Fruit fly (Drosophila melanogaster) ovary, adult (tissue): ENCODE measurements around the gene CG7715.

Experiments used
- CG17801 ChIP-seq: fragments of 200-800 bp; optimal IDR thresholded peaks from 2 replicates; lab custom pipeline; 2019; ENCODE audit warnings: missing biosample characterization, mild to moderate bottlenecking, missing genetic modification characterization, moderate library complexity; ENCODE audit not compliant: partially characterized antibody

Gene CG7715

DNA sequence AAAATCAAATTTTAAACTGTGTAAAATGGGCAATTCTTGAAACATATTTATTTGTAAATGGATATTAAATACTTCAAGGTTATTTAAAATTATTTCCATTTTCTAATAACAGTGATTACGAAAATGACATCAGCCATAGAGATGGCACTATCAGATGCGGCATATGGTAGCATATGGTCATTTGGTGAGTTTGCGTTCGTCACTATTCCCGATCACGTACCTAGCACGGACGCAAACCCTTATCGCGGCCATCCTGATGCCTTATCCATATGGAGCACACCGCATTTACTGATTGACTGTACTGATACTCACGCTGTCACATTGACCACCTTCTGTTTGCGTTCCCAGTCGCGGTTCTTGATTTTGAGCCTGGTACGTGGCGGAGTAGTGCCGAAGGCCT is 9.8 kb upstream of the CG7715 start:
- TF ChIP-seq CG17801 (GFP tag; lab: Kevin White, UChicago), result no peak

DNA sequence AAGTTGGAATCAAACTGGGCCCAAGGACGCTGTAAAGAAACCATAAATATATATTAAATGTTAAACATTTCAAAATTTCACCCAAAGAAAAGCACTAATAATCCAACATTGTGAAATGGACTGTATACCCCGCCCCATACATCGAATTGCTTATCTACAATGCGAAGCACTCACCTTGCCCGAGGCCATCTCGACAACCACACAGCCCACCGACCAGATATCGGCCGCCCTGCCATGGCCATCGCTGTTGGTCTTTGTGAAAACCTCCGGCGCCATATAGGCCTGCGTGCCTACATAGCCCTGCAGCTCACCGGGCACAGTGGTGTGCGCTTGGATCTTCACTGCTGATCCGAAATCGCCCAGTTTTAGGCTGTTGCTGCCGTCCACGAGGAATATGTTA is 5.3 kb upstream of the CG7715 start:
- TF ChIP-seq CG17801 (GFP tag; lab: Kevin White, UChicago), result no peak

DNA sequence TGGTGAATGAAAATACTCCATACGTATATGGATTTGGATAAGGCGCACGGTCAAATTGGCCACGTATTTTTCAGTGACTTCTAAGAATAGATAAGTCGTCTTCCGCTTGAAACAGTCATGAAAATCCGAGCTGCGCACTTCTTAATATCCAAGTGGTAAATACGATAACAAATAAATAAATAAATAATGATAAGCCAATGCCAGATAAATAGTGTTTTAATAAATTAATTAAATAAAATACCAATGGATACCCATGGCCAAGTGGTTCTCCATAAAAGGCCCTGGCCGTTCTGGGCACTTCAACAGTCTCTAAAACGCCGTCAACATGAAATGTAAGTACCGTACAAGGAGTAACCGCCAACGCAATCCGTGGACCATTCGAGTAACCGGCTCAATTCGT is 4.1 kb upstream of the CG7715 start, which contains the start of gene CG14302:
CG14302 (plus strand) TSS at position 301 of the 400 bp plus-strand sequence.
- no peak for TF ChIP-seq CG17801 (GFP tag; lab: Kevin White, UChicago)

DNA sequence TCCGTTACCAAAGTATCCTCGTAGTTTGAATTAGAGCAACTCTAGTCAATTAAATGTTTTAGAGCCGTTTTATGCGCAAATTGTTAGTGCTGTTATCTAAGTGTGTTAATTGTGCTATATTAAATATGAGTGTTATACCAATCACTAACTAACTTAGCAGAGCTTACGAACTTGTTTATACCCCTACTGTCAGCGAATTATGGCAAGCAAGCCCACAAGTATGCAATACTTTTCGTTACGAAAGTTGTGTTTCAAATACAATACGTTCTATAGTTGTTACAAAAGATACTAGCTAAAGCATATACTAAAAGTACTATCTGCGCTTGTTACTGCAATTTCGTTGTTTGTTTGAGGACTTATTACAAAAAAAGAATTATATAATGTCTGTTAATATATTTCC is 3.0 kb upstream of the CG7715 start:
- no peak for TF ChIP-seq CG17801 (GFP tag; lab: Kevin White, UChicago)

DNA sequence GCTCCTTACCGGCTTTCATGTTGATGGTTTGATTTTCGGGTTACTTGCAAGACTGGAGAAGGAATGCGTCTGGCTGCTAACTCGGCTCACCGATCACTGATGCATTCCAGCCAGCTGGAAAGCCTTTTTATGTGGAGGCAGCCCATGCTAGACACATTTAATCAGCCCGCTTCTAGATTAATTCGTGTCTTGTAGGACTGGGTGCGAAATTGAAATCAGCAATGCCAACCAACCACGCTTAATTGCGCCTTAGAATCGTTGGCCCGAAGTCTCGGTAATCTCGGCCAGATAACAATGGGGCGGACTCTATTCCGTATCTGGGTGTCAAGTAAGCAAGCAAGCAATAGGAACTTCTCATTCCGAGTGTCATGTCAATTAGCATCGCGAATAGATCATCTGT is 1.9 kb downstream of the CG7715 start, which contains the start of gene CG7714:
CG7714 (minus strand) TSS at position 101 of the 400 bp plus-strand sequence.
- TF ChIP-seq CG17801 (GFP tag; lab: Kevin White, UChicago), result no peak

DNA sequence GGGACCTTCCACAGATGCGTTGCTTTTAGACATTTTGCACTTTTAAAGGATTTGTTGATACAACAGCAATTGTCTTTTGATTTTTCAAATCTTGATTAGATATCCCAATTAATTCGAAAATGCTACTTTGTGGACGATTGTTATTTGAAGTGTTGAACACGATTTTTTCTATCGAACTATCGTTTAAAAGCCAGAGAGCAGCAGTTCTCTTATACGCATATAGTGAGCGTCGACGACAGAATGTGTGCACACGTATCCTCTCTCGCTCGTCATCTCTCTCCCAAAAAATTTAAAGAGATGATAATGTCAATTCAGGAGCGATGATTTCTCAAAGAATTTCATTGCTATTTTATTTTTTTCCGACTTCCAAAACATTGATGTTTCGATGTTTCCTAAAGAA is 5.8 kb downstream of the CG7715 start, which contains the start of gene CG34283:
CG34283 (minus strand) TSS at position 101 of the 400 bp plus-strand sequence.
- TF ChIP-seq CG17801 (GFP tag; lab: Kevin White, UChicago), result no peak

DNA sequence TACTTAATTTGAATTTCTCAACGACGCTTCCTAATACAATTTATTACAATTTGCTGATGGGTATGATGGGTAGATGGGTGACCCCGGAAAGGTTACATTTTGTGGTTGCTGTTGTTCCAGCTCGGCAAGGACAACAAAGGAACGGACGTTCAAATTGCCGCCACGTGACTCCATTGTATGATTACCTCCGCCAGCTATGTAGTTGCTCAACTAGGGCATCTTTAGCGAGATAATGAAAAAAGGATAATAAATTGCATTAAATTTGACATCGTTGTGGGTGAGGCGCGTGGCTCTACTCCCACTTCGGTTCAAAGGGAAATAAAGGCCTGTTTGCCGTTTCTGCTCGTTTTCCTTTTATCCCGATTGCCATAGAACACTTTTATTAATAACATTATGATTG is 6.9 kb downstream of the CG7715 start:
- no peak for TF ChIP-seq CG17801 (GFP tag; lab: Kevin White, UChicago)

DNA sequence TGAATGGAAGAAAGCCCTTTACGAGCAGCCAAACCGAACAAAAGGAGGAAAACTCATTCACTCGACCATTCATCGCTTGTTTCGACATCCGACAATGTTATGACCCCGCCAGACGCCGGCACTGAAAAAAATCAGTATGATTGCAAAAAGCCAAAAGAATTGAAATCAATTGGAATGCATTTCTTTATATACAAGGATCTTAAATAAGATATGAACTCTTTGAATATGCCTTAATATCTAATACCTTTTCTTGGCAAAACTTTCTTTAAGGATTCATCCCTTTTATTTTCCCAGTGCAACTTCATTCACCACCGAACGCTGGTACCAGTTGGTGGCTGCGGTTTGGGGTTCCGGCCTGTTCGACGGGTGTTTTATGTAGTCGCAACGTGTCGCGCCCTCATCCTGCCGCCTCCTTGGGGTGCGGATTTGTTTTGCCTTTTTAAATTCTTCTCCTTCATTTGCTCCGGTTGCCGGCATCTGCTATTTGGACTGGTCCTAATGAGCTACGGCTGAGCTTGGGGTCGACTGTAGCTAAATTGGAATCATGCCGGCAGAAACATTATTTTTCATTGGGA is 8.4 kb downstream of the CG7715 start:
- no peak for TF ChIP-seq CG17801 (GFP tag; lab: Kevin White, UChicago)

DNA sequence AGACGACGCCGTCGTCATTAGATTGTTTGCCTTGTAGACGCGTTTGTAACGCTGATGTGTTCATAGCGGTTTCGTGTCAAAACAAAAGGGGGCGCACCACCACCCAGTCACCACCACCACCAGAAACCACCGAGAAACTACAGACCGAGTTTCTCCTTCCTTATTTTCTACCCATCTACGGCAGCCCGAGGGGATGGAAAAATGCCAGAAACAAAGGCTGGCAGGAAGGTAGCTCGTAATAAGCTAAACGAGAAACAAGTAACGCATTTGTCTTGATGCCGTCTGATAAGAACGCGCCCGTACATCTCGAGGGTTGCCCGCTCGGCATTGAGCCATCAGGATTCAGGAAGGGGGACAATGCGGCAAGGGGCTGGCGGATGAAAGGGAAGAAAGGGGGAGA is 20.8 kb downstream of the CG7715 start:
- no peak for TF ChIP-seq CG17801 (GFP tag; lab: Kevin White, UChicago)

DNA sequence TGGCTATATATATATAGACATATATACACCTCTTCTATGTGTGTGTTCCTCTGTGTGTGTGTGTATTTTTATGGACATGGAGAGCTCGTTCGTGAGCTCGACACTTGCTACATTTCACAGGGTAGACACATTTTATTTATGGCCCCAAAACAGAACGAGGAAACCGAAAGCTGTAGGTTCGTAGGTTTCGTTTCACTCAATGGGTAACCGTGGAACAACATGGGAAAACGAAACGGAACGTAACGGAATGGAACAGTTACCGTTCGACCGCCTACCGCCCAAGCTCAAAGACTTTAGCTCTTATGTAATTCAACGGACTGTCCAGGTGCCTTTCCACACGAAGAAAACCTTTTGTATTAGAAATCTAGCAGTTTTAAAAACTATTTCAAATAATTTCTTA is 22.0 kb downstream of the CG7715 start:
- no peak for TF ChIP-seq CG17801 (GFP tag; lab: Kevin White, UChicago)

DNA sequence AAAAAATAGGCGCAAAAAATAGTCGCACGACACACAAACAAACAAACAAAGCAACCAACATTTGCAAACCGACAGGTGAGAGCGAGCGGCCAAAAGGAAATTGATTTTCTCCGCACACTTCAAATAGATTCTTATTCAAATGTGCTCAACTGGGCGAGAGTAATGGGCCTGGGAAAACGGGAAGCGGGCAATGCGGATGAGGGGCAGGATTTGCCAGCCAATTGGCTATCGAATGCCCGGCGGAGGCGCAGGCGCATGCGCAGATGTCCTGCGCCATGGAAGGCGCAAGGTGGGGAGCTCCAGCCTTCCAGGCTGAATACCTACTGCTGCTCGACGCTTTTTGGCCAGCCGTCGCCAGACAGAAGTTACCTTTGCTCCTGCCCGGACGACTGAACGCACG is 23.1 kb downstream of the CG7715 start, which contains the start of the genes ChAT and VAChT:
ChAT (plus strand) TSS at position 352 of the 400 bp plus-strand sequence.
VAChT (plus strand) TSS at position 352 of the 400 bp plus-strand sequence.
- TF ChIP-seq CG17801 (GFP tag; lab: Kevin White, UChicago), result no peak

DNA sequence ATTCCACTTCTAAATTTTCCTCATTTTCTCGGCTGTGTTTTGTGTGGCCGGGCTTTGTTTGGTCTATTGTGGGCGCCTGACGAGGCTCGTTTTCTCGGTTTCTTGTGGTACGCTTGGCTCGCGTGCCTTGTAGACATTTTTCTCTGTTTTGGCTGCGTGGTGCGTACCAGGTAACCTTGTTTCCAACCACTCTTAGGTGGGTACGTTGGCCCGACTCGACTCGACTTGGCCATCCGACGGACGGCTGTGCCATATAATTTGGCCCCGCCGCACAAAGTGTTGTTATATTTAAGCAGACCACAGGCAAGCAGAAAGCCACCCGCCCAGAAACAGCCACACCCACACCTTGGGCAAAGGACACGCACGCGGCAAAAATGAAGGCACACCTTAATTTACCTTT is 24.8 kb downstream of the CG7715 start:
- no peak for TF ChIP-seq CG17801 (GFP tag; lab: Kevin White, UChicago)

DNA sequence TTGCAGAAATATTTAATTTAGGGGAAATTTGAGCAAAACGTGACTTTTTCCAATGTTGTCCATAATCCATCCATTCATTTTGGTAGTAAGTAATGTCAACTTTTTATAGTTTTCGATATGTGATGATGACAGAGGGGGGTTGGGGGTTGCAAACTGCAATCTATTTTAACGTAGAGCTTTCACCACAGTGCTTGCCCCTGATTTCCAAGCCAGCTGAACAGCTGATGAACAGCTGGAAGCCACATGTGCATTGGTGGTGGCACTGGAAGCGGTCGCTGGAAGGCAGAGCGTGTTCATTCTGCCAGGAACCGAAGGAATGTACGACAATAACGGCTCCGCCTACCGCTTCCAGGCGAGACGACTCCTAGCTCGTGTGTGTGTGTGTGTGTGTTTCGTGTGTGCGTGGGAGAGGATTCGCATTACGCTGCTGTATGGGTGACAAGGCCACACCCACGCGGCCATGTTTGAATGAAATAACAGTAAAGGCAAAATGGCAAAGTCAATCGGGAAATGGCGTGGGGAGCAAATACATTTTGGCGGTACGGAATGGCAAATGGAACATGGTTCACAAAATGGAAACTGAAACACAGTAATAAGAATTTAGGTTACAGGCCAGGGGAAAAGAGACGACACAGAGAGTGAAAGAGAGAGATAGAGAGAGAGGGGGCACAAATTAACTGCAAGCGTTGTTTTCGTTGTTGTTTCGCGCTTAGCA is 29.3 kb downstream of the CG7715 start:
- TF ChIP-seq CG17801 (GFP tag; lab: Kevin White, UChicago), result no peak

DNA sequence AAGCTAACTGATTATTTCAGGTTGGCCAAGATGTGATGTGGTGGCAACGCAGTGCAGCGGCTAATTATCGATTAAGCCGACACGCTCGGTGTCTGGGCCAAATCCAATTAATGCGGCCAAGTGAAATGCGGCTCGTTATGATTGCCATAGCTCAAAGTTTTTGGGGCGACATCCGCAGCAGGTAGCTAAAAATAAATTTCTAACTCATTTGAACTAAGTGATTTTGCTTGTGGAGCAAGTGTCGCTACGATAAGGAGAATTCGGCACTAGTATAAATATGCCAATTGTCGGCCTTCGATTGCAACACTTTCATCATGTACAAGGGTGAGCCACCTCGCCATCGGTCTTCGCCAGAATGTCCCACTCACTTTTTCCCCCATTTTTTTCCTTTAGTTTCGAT is 33.3 kb downstream of the CG7715 start, which contains the start of gene CG34282:
CG34282 (plus strand) TSS at position 301 of the 400 bp plus-strand sequence.
- TF ChIP-seq CG17801 (GFP tag; lab: Kevin White, UChicago), result no peak

DNA sequence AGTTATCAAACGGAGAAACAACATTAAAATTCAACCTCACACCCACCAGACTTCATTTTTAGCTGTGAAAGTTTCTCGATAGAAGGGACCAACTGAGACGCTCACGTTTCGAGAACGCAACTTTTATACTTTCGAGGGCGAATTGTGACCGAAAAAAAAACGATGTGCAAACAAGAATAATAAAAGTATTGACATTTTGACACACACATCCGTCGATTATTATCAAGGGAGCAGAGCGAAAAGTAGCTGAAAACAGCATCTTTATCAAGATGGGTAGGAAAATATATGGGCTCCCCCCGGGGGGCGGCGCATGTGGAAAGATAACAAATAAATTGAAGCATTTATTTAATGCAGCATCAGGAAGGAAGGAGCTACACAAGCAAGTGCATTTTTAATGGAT is 34.7 kb downstream of the CG7715 start, which contains the start of gene CG14300:
CG14300 (minus strand) TSS at position 101 of the 400 bp plus-strand sequence.
- TF ChIP-seq CG17801 (GFP tag; lab: Kevin White, UChicago), result no peak

DNA sequence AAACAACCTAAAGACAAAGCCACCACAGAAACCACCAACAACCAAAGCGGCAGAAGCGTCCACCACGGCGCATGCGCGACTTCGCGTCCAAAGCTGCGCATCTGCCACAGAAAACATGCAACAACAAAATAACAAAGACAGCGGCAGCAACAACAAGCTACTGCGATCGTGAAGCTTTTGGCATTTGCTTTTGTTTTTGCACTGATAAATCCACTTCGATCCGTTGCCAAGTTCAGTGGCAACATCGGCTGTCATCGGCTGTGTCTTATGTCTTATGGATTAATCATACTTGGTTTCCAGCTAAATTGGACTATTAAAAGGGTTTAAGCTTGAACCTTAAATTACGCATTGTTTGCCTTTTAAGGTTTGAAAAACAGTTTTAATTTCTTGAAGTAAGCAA is 35.6 kb downstream of the CG7715 start, which contains the start of gene Muc91C:
Muc91C (minus strand) TSS at position 101 of the 400 bp plus-strand sequence.
- no peak for TF ChIP-seq CG17801 (GFP tag; lab: Kevin White, UChicago)
